Fruit fly (Drosophila melanogaster) S2 (cell line): ENCODE results near the gene mil.

ENCODE experiments used
- CG8478 ChIP-seq: fragments of >200 bp; optimal IDR thresholded peaks from 2 replicates; lab custom pipeline; 2018
- CTCF ChIP-seq, 2 experiments: fragments of >200 bp; optimal IDR thresholded peaks; 2 replicates each; lab custom pipeline; 2018

- TF ChIP-seq CG8478 (lab: Kevin White, UChicago): no peak
- TF ChIP-seq CTCF (optimal IDR thresholded peaks at IDR 0.05; lab: Kevin White, UChicago): no peak
Measured at dm6 chr3R:27948421-27948906, 36.2 kb downstream of the mil start, which contains the start of gene Gp93.
